Worm (Caenorhabditis elegans) whole organism, midembryonic: ENCODE measurements around the gene sre-5.

Source experiments
- T22C8.4 ChIP-seq: fragments of 200-800 bp; sonication (Bioruptor generic); IDR thresholded peaks from 2 replicates; pipeline ENCODE4 v1.3.6; 2022; ENCODE audit warnings: missing genetic modification characterization, missing compliant biosample characterization
- flt-1 ChIP-seq: fragments of 200-800 bp; sonication (Bioruptor generic); IDR thresholded peaks from 2 replicates; pipeline ENCODE4 v1.3.6; 2022; ENCODE audit warnings: missing genetic modification characterization, missing compliant biosample characterization
- med-1 ChIP-seq: sonication (generic microtip); optimal IDR thresholded peaks from 2 replicates; lab custom pipeline; 2017; ENCODE audit warnings: missing genetic modification characterization, mild to moderate bottlenecking, missing compliant biosample characterization, antibody characterized with exemption, missing genetic modification reagents; ENCODE audit not compliant: insufficient read depth
- ref-1 ChIP-seq: fragments of 200-800 bp; sonication (Bioruptor generic); conservative IDR thresholded peaks from 2 replicates; pipeline ENCODE4 v1.3.6; 2022; ENCODE audit warnings: missing genetic modification reagents, missing genetic modification characterization, missing compliant biosample characterization
- tab-1 ChIP-seq: fragments of 200-800 bp; sonication (Bioruptor generic); IDR thresholded peaks from 2 replicates; pipeline ENCODE4 v1.3.6; 2022; ENCODE audit warnings: missing genetic modification characterization, missing compliant biosample characterization
- ztf-23 ChIP-seq: fragments of 200-800 bp; sonication (Bioruptor generic); IDR thresholded peaks from 2 replicates; pipeline ENCODE4 v1.3.6; 2022; ENCODE audit warnings: missing genetic modification reagents, missing genetic modification characterization, missing compliant biosample characterization

- no peak for TF ChIP-seq tab-1 (GFP tag; lab: Robert Waterston, UW)
- TF ChIP-seq flt-1: no peak
- no peak for TF ChIP-seq ref-1 (GFP tag; lab: Robert Waterston, UW)
- TF ChIP-seq med-1: no peak
- no peak for TF ChIP-seq ztf-23 (GFP tag; lab: Robert Waterston, UW)
- TF ChIP-seq T22C8.4: 0 out of 2 replicates have a peak, but pooled peaks have one; percentile 58
Measured at ce11 chrIV:3545060-3545459, 19.9 kb upstream of the sre-5 start.
